Worm (Caenorhabditis elegans): ENCODE results near the gene ags-3.

DNA sequence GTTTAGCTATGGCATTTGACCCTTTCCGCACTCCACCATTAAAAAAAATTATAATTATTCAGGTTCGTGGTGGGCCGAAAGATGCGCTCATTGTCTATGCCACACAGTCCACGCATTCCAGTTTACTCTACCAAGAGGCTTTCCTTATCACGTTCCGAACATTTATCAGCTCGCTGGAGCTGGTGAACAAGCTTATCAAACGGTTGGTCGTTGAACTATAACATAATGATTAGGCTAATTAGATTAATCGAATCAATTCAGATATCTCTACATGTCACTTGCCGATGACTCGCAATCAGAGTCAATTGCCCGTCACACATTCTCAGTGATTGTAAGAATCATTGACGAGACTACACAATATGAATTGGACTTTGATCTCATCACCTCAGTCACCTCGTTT, 34.0 kb downstream of the ags-3 start:
- TF ChIP-seq elt-1 (tag; optimal IDR thresholded peaks at IDR 0.05) = no peak
- no peak for TF ChIP-seq blmp-1 (tag; optimal IDR thresholded peaks at IDR 0.05; ENCODE audit: insufficient read depth)
- TF ChIP-seq unc-39 (tag; optimal IDR thresholded peaks at IDR 0.05) = no peak
- TF ChIP-seq fos-1 (tag; optimal IDR thresholded peaks at IDR 0.05) = no peak
- TF ChIP-seq C34F6.9 (tag; optimal IDR thresholded peaks at IDR 0.05) = no peak
- no peak for TF ChIP-seq mab-5 (tag; optimal IDR thresholded peaks at IDR 0.05)
- no peak for TF ChIP-seq zag-1 (tag; optimal IDR thresholded peaks at IDR 0.05)
- TF ChIP-seq lin-13 (GFP tag; optimal IDR thresholded peaks at IDR 0.05) = no peak
- TF ChIP-seq lin-39 (tag; optimal IDR thresholded peaks at IDR 0.05) = no peak
- TF ChIP-seq snpc-4 (tag; optimal IDR thresholded peaks at IDR 0.05) = no peak
